Fruit fly (Drosophila melanogaster): Measurements from ENCODE around the gene Spn28Dc.

Gene Spn28Dc

DNA sequence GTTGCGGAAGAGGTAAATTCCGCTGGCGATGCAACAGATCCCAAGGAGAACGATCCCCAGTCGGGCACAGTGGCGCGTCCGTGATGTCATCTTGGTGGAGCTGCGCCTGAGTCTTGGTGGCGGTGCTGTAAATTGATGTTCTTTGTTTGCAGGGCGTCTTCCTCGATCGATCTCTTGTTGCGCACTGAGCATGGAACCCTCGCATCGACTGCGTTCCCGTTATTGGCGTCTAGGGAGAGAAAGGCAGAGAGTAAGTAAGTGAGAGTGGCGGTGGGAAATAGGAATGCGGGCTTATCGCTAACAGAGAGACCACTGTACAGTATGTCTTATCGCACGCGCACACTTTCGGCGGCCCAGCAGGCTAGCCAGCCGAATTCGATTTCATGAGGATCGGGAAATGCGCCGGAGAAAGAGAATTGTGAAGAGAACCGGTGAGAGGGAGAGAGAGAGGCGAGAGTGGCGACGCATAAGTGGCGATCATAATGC, 15.6 kb downstream of the Spn28Dc start (continued):
- no peak for TF ChIP-seq Eip75B (GFP tag; optimal IDR thresholded peaks at IDR 0.05)
- no peak for TF ChIP-seq esn (GFP tag; optimal IDR thresholded peaks at IDR 0.05)
- TF ChIP-seq CG1621 (tag; optimal IDR thresholded peaks at IDR 0.05), result peak; percentile 2
- TF ChIP-seq acj6 (GFP tag; optimal IDR thresholded peaks at IDR 0.05), result no peak
- TF ChIP-seq cyc (GFP tag; optimal IDR thresholded peaks at IDR 0.05), result no peak
- no peak for TF ChIP-seq fd59A (GFP tag; optimal IDR thresholded peaks at IDR 0.05)

DNA sequence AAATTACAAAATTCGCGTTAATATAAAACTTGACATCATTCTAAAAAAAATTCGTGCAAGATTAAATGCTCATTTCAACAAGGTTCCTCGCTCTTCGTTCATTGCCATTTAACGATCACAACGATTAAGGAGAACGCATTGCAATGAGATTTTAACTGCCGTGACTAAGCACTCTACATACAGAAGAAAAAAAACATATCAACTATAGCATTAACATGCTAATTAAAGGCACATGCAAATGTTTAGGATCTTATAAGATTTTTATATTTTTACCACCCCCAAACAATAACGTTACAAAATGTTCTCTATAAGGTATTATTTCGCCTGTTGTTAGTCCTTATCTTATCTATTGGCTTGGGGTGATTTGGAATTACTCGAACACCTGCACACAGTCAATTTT, 16.3 kb downstream of the Spn28Dc start:
- TF ChIP-seq CG32006 (GFP tag; optimal IDR thresholded peaks at IDR 0.05) (no peak), Eip78C (GFP tag) (peak; percentile 48)

DNA sequence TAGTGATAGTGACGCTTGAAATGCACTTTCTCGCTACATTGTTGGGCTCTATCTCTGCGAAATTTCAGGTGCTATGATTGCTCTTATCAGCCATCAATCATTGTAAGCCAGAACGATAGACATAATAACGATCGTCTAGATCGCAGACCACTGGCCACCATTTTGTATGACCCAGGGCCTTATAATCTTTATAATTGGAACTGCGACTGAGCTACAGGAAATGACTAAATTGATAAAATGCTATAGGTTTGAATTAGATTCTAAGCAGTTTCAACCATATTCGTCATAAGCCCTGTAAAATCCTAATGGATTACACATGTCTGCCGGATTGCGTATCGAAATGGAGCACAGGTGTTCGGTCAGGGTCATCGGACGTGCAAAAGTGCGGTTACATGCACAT, 17.1 kb downstream of the Spn28Dc start:
- peak; percentile 9 for TF ChIP-seq vri (GFP tag; optimal IDR thresholded peaks at IDR 0.05)
- TF ChIP-seq CG8319 (GFP tag; optimal IDR thresholded peaks at IDR 0.05), result no peak

DNA sequence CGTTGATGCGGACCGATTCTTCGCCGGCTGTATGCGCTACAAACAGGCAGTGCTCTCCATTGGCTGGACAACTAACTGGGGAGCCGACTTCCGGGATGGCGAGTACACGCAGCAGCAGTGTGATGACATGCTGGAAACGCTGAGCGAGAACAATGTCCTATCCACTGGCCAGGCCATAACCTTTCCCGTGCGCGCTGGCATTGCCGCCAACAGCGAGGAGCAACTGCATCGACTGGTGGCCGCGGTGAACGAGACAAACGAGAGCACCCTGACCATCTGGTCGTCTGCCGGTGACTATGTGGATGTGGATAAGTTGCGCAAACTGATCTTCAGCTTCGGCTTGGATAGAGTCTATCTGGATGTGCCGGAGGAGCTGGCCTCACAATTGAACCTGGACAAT, 20.8 kb downstream of the Spn28Dc start:
- TF ChIP-seq CG6276 (GFP tag; optimal IDR thresholded peaks at IDR 0.05), result no peak
- peak; percentile 11 for TF ChIP-seq svp (GFP tag)

DNA sequence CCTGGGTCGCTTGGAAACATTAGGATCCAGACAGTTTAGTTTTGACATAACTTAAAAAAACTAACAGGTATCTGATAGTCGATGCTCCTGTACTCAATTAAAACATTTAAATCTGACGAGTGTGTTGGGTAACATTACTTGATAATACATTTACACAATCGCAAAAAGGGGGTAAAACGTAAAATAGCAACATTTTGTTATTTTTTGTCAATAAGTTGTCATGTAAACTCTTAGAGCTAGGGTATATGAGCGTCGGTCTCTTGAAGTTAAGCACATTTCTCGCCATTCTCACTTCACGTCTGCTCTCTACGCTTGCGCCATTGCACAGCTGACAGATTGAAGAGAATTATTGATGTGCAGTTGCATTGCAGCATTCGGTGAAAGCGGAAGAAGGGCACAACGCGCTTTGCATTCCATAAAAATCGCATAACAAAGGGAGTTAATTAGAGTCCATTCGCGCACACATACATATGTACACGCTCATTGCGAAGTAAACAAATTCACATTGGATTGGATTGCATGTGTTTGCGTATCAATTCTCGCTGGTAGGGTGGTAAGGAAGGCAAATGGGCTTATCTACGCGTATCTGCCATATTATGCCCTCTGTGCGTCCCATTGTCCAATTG, 22.0 kb downstream of the Spn28Dc start:
- peak; percentile 53 for TF ChIP-seq CG31627 (GFP tag; optimal IDR thresholded peaks at IDR 0.05)
- TF ChIP-seq achi (GFP tag; optimal IDR thresholded peaks at IDR 0.05), result peak; percentile 53
- TF ChIP-seq salr (GFP tag; optimal IDR thresholded peaks at IDR 0.05), result peak; percentile 0 to 20
- TF ChIP-seq dsx (GFP tag; optimal IDR thresholded peaks at IDR 0.05; ENCODE audit: poor library complexity, severe bottlenecking), result peak; percentile 58
- TF ChIP-seq Sox102F (GFP tag; optimal IDR thresholded peaks at IDR 0.05), result peak; percentile 66
- peak; percentile 83 for TF ChIP-seq vri (GFP tag; optimal IDR thresholded peaks at IDR 0.05)
- peak; percentile 93 for TF ChIP-seq Eip78C (GFP tag)
- peak; percentile 22 for TF ChIP-seq fkh (GFP tag; optimal IDR thresholded peaks at IDR 0.05)
- TF ChIP-seq Hr38 (GFP tag; optimal IDR thresholded peaks at IDR 0.05), result no peak
- peak; percentile 54 for TF ChIP-seq CG8632 (GFP tag; optimal IDR thresholded peaks at IDR 0.05)
- peak; percentile 29 for TF ChIP-seq CG10631 (GFP tag; optimal IDR thresholded peaks at IDR 0.05)
- peak; percentile 34 to 58 for TF ChIP-seq ss (GFP tag; optimal IDR thresholded peaks at IDR 0.05)
- peak; percentile 71 for TF ChIP-seq topi (GFP tag; optimal IDR thresholded peaks at IDR 0.05)
- TF ChIP-seq CG7368 (GFP tag; optimal IDR thresholded peaks at IDR 0.05), result peak; percentile 45
- peak; percentile 67 for TF ChIP-seq cyc (GFP tag; optimal IDR thresholded peaks at IDR 0.05)
- peak; percentile 43 for TF ChIP-seq Lpt (GFP tag; optimal IDR thresholded peaks at IDR 0.05)
- peak; percentile 53 for TF ChIP-seq Ets96B (tag; optimal IDR thresholded peaks at IDR 0.05)
- no peak for TF ChIP-seq fd59A (GFP tag; optimal IDR thresholded peaks at IDR 0.05)
- TF ChIP-seq Eip75B (GFP tag; optimal IDR thresholded peaks at IDR 0.05), result peak; percentile 66
- TF ChIP-seq CG11294 (GFP tag; IDR thresholded peaks at IDR 0.05), result no peak
- TF ChIP-seq Sox14 (GFP tag; optimal IDR thresholded peaks at IDR 0.05), result peak; percentile 73
- TF ChIP-seq CG6792 (GFP tag; optimal IDR thresholded peaks at IDR 0.05), result peak; percentile 69
- TF ChIP-seq OdsH (GFP tag; optimal IDR thresholded peaks at IDR 0.05), result peak; percentile 52
- peak; percentile 65 for TF ChIP-seq CG15336 (GFP tag; IDR thresholded peaks at IDR 0.05)
- peak; percentile 60 for TF ChIP-seq CG10669 (GFP tag; optimal IDR thresholded peaks at IDR 0.05)
- peak; percentile 8 for TF ChIP-seq spab (GFP tag; optimal IDR thresholded peaks at IDR 0.05)
- TF ChIP-seq dac (GFP tag; optimal IDR thresholded peaks at IDR 0.05), result peak; percentile 32
- peak; percentile 56 for TF ChIP-seq CG6808 (GFP tag; optimal IDR thresholded peaks at IDR 0.05)
- TF ChIP-seq pdm3 (GFP tag; optimal IDR thresholded peaks at IDR 0.05), result peak; percentile 63
- TF ChIP-seq CG1621 (tag; optimal IDR thresholded peaks at IDR 0.05), result peak; percentile 13
- TF ChIP-seq CG6854 (GFP tag; optimal IDR thresholded peaks at IDR 0.05), result peak; percentile 42
- peak; percentile 64 for TF ChIP-seq Met (GFP tag; optimal IDR thresholded peaks at IDR 0.05)
- no peak for TF ChIP-seq CG11762 (GFP tag; optimal IDR thresholded peaks at IDR 0.05; ENCODE audit: insufficient read depth)
- TF ChIP-seq esn (GFP tag; optimal IDR thresholded peaks at IDR 0.05), result peak; percentile 67
- peak; percentile 45 for TF ChIP-seq CG34406 (GFP tag; optimal IDR thresholded peaks at IDR 0.05)
- TF ChIP-seq net (GFP tag; optimal IDR thresholded peaks at IDR 0.05), result peak; percentile 70
- peak; percentile 49 for TF ChIP-seq lz (GFP tag; optimal IDR thresholded peaks at IDR 0.05)
